Worm (Caenorhabditis elegans) whole organism, young adult: ENCODE data around the gene T01G1.2.

Experiments used
- B0035.1 ChIP-seq: sonication (generic microtip); optimal IDR thresholded peaks from 2 replicates; lab custom pipeline; 2016; ENCODE audit warnings: missing genetic modification characterization, mild to moderate bottlenecking, missing compliant biosample characterization, missing genotype, missing genetic modification reagents
- B0261.1 ChIP-seq: sonication (generic microtip); optimal IDR thresholded peaks from 2 replicates; lab custom pipeline; 2016; ENCODE audit warnings: mild to moderate bottlenecking, missing genetic modification characterization, moderate library complexity, missing compliant biosample characterization
- C06A6.2 ChIP-seq: fragments of 200-800 bp; sonication (Bioruptor generic); conservative IDR thresholded peaks from 2 replicates; pipeline ENCODE4 v1.3.6; 2022; ENCODE audit warnings: missing genetic modification characterization, missing compliant biosample characterization
- D2030.7 ChIP-seq: fragments of 200-800 bp; sonication (Bioruptor generic); IDR thresholded peaks from 2 replicates; pipeline ENCODE4 v1.3.6; 2022; ENCODE audit warnings: missing genetic modification reagents, missing genetic modification characterization, missing compliant biosample characterization
- F33H1.4 ChIP-seq: fragments of 200-800 bp; sonication (Bioruptor generic); IDR thresholded peaks from 2 replicates; pipeline ENCODE4 v1.3.6; 2022; ENCODE audit warnings: missing genetic modification reagents, missing genetic modification characterization, missing compliant biosample characterization
- F37B4.10 ChIP-seq: fragments of 200-800 bp; sonication (Bioruptor generic); IDR thresholded peaks from 2 replicates; pipeline ENCODE4 v1.3.6; 2022; ENCODE audit warnings: missing genetic modification characterization, missing compliant biosample characterization
- F39B2.1 ChIP-seq: fragments of 200-800 bp; sonication (Bioruptor generic); IDR thresholded peaks from 2 replicates; pipeline ENCODE4 v1.3.6; 2022; ENCODE audit warnings: missing genetic modification reagents, missing genetic modification characterization, missing compliant biosample characterization
- F57C9.4 ChIP-seq: sonication (generic microtip); optimal IDR thresholded peaks from 2 replicates; lab custom pipeline; 2017; ENCODE audit warnings: mild to moderate bottlenecking, missing genetic modification characterization, missing compliant biosample characterization
- K12H6.12 ChIP-seq: fragments of 200-800 bp; sonication (Bioruptor generic); optimal IDR thresholded peaks from 2 replicates; lab custom pipeline; 2018; ENCODE audit warnings: mild to moderate bottlenecking, missing genetic modification characterization, missing compliant biosample characterization
- Y53G8AR.9 ChIP-seq: fragments of 200-800 bp; sonication (Bioruptor generic); conservative IDR thresholded peaks from 2 replicates; pipeline ENCODE4 v1.3.6; 2022; ENCODE audit warnings: missing genetic modification reagents, missing genetic modification characterization, missing compliant biosample characterization
- Y95B8A.8 ChIP-seq: fragments of 200-800 bp; sonication (Bioruptor generic); IDR thresholded peaks from 2 replicates; pipeline ENCODE4 v1.3.6; 2022; ENCODE audit warnings: missing genetic modification reagents, missing genetic modification characterization, missing compliant biosample characterization
- ZK185.1 ChIP-seq: sonication (generic microtip); optimal IDR thresholded peaks from 2 replicates; lab custom pipeline; 2016; ENCODE audit warnings: mild to moderate bottlenecking, missing genetic modification characterization, missing compliant biosample characterization; ENCODE audit not compliant: poor library complexity, severe bottlenecking
- athp-1 ChIP-seq: sonication (generic microtip); optimal IDR thresholded peaks from 2 replicates; lab custom pipeline; 2017; ENCODE audit warnings: mild to moderate bottlenecking, missing genetic modification characterization, missing compliant biosample characterization
- attf-6 ChIP-seq: fragments of 200-800 bp; sonication (Bioruptor generic); IDR thresholded peaks from 2 replicates; pipeline ENCODE4 v1.3.6; 2022; ENCODE audit warnings: missing genetic modification reagents, missing genetic modification characterization, missing compliant biosample characterization
- bed-2 ChIP-seq: fragments of 200-800 bp; sonication (Bioruptor generic); IDR thresholded peaks from 2 replicates; pipeline ENCODE4 v1.3.6; 2022; ENCODE audit warnings: missing genetic modification reagents, missing genetic modification characterization, missing compliant biosample characterization
- ceh-100 ChIP-seq: fragments of 200-800 bp; sonication (Bioruptor generic); IDR thresholded peaks from 2 replicates; pipeline ENCODE4 v1.3.6; 2022; ENCODE audit warnings: missing genetic modification reagents, missing genetic modification characterization, missing compliant biosample characterization
- ceh-91 ChIP-seq: fragments of 200-800 bp; sonication (Bioruptor generic); IDR thresholded peaks from 2 replicates; pipeline ENCODE4 v1.3.6; 2022; ENCODE audit warnings: missing genetic modification reagents, missing genetic modification characterization, missing compliant biosample characterization
- dox-1 ChIP-seq: fragments of 200-800 bp; sonication (Bioruptor generic); IDR thresholded peaks from 2 replicates; pipeline ENCODE4 v1.3.6; 2022; ENCODE audit warnings: missing genetic modification reagents, missing genetic modification characterization, missing compliant biosample characterization
- dpff-1 ChIP-seq: sonication (generic microtip); optimal IDR thresholded peaks from 2 replicates; lab custom pipeline; 2017; ENCODE audit warnings: mild to moderate bottlenecking, missing genetic modification characterization, missing compliant biosample characterization
- egl-18 ChIP-seq: fragments of 200-800 bp; sonication (Bioruptor generic); IDR thresholded peaks from 2 replicates; pipeline ENCODE4 v1.3.6; 2022; ENCODE audit warnings: missing genetic modification reagents, missing genetic modification characterization, missing compliant biosample characterization
- egl-44 ChIP-seq: fragments of 200-800 bp; sonication (Bioruptor generic); IDR thresholded peaks from 2 replicates; pipeline ENCODE4 v1.3.6; 2022; ENCODE audit warnings: missing genetic modification reagents, missing genetic modification characterization, missing compliant biosample characterization
- egrh-3 ChIP-seq: fragments of 200-800 bp; sonication (Bioruptor generic); IDR thresholded peaks from 2 replicates; pipeline ENCODE4 v1.3.6; 2022; ENCODE audit warnings: missing genetic modification reagents, missing genetic modification characterization, missing compliant biosample characterization
- ekl-4 ChIP-seq: fragments of 200-800 bp; sonication (Bioruptor generic); IDR thresholded peaks from 2 replicates; pipeline ENCODE4 v1.3.6; 2022; ENCODE audit warnings: missing genetic modification reagents, missing genetic modification characterization, missing compliant biosample characterization
- ets-4 ChIP-seq: fragments of 200-800 bp; sonication (Bioruptor generic); optimal IDR thresholded peaks from 2 replicates; lab custom pipeline; 2018; ENCODE audit warnings: mild to moderate bottlenecking, missing genetic modification characterization, missing compliant biosample characterization
- him-1 ChIP-seq: sonication (generic microtip); optimal IDR thresholded peaks from 2 replicates; lab custom pipeline; 2016; ENCODE audit warnings: missing genotype, missing genetic modification reagents, missing genetic modification characterization, missing compliant biosample characterization
- hmg-1.2 ChIP-seq: fragments of 200-800 bp; sonication (Bioruptor generic); IDR thresholded peaks from 2 replicates; pipeline ENCODE4 v1.3.6; 2022; ENCODE audit warnings: missing genetic modification reagents, missing genetic modification characterization, missing compliant biosample characterization
- hsf-1 ChIP-seq: fragments of 200-800 bp; sonication (Bioruptor generic); IDR thresholded peaks from 2 replicates; pipeline ENCODE4 v1.3.6; 2022; ENCODE audit warnings: missing genetic modification reagents, missing genetic modification characterization, missing compliant biosample characterization
- let-526 ChIP-seq: fragments of 200-800 bp; sonication (Bioruptor generic); IDR thresholded peaks from 2 replicates; pipeline ENCODE4 v1.3.6; 2022; ENCODE audit warnings: missing genetic modification reagents, missing genetic modification characterization, missing compliant biosample characterization
- let-607 ChIP-seq, 2 experiments: fragments of 200-800 bp in 1 of 2; sonication (Bioruptor generic) in 1 of 2; sonication (generic microtip) in 1 of 2; optimal IDR thresholded peaks; 2 replicates each; lab custom pipeline; 2016 to 2018; ENCODE audit warnings: mild to moderate bottlenecking in 2 of 2, missing compliant biosample characterization in 2 of 2, missing genetic modification characterization in 2 of 2, moderate library complexity in 2 of 2, missing genotype in 1 of 2
- lin-26 ChIP-seq: fragments of 200-800 bp; sonication (Bioruptor generic); IDR thresholded peaks from 2 replicates; pipeline ENCODE4 v1.3.6; 2022; ENCODE audit warnings: missing genetic modification reagents, missing genetic modification characterization, missing compliant biosample characterization
- madf-3 ChIP-seq: fragments of 200-800 bp; sonication (Bioruptor generic); IDR thresholded peaks from 2 replicates; pipeline ENCODE4 v1.3.6; 2022; ENCODE audit warnings: missing genetic modification reagents, missing genetic modification characterization, missing compliant biosample characterization
- madf-6 ChIP-seq: fragments of 200-800 bp; sonication (Bioruptor generic); IDR thresholded peaks from 2 replicates; pipeline ENCODE4 v1.3.6; 2022; ENCODE audit warnings: missing genetic modification reagents, missing genetic modification characterization, missing compliant biosample characterization
- mcd-1 ChIP-seq: fragments of 200-800 bp; sonication (Bioruptor generic); IDR thresholded peaks from 2 replicates; pipeline ENCODE4 v1.3.6; 2022; ENCODE audit warnings: missing genetic modification reagents, missing genetic modification characterization, missing compliant biosample characterization
- mes-4 ChIP-seq: sonication (generic microtip); optimal IDR thresholded peaks from 2 replicates; lab custom pipeline; 2016; ENCODE audit warnings: missing genotype, missing genetic modification characterization, missing compliant biosample characterization
- mxl-1 ChIP-seq: sonication (generic microtip); optimal IDR thresholded peaks from 2 replicates; lab custom pipeline; 2016; ENCODE audit warnings: missing genetic modification characterization, missing compliant biosample characterization
- nfya-1 ChIP-seq: sonication (generic microtip); optimal IDR thresholded peaks from 2 replicates; lab custom pipeline; 2017; ENCODE audit warnings: antibody characterized with exemption, missing compliant biosample characterization, missing genetic modification characterization, borderline replicate concordance; ENCODE audit not compliant: insufficient read depth
- pbrm-1 ChIP-seq: fragments of 200-800 bp; sonication (Bioruptor generic); IDR thresholded peaks from 2 replicates; pipeline ENCODE4 v1.3.6; 2022; ENCODE audit warnings: missing genetic modification reagents, missing genetic modification characterization, missing compliant biosample characterization
- pha-4 ChIP-seq: fragments of 150-350 bp; sonication (generic microtip); optimal IDR thresholded peaks from 2 replicates; lab custom pipeline; 2014; ENCODE audit warnings: missing biosample characterization, missing genetic modification reagents, missing genetic modification characterization
- rcor-1 ChIP-seq: fragments of 200-800 bp; sonication (Bioruptor generic); IDR thresholded peaks from 2 replicates; pipeline ENCODE4 v1.3.6; 2022; ENCODE audit warnings: missing genetic modification reagents, missing genetic modification characterization, missing compliant biosample characterization
- sdz-38 ChIP-seq: sonication (generic microtip); optimal IDR thresholded peaks from 2 replicates; lab custom pipeline; 2016; ENCODE audit warnings: missing genotype, missing genetic modification characterization, missing compliant biosample characterization
- sptf-2 ChIP-seq: fragments of 200-800 bp; sonication (Bioruptor generic); optimal IDR thresholded peaks from 2 replicates; lab custom pipeline; 2018; ENCODE audit warnings: mild to moderate bottlenecking, missing genetic modification characterization, missing compliant biosample characterization
- ztf-25 ChIP-seq: fragments of 200-800 bp; sonication (Bioruptor generic); IDR thresholded peaks from 2 replicates; pipeline ENCODE4 v1.3.6; 2022; ENCODE audit warnings: missing genetic modification reagents, missing genetic modification characterization, missing compliant biosample characterization
- ztf-3 ChIP-seq: fragments of 200-800 bp; sonication (Bioruptor generic); optimal IDR thresholded peaks from 2 replicates; lab custom pipeline; 2018; ENCODE audit warnings: mild to moderate bottlenecking, missing genetic modification characterization, missing compliant biosample characterization

T01G1.2 gene

ce11 chrIV:11337021-11337420, 17.2 kb upstream of the T01G1.2 start, which contains the start of gene F54E12.2 (continued):
- TF ChIP-seq nfya-1 (tag; lab: Kevin White, UChicago): no peak
- no peak for TF ChIP-seq F37B4.10
- TF ChIP-seq let-526 (GFP tag; lab: Robert Waterston, UW): no peak
- TF ChIP-seq F57C9.4 (tag; lab: Kevin White, UChicago): no peak
- TF ChIP-seq let-607 (tag; optimal IDR thresholded peaks at IDR 0.05; lab: Kevin White, UChicago): no peak
- TF ChIP-seq attf-6 (GFP tag; lab: Robert Waterston, UW): peak; percentile 68
- no peak for TF ChIP-seq ZK185.1 (tag; lab: Kevin White, UChicago)
- TF ChIP-seq C06A6.2 (GFP tag; lab: Robert Waterston, UW): no peak
- TF ChIP-seq K12H6.12: no peak
- TF ChIP-seq him-1 (tag; lab: Kevin White, UChicago): no peak
- no peak for TF ChIP-seq mxl-1 (tag; lab: Kevin White, UChicago)
- peak; percentile 86 for TF ChIP-seq Y53G8AR.9
- no peak for TF ChIP-seq ztf-3 (GFP tag; lab: Kevin White, UChicago)
- TF ChIP-seq egl-18 (GFP tag; lab: Robert Waterston, UW): no peak
- TF ChIP-seq pbrm-1 (GFP tag; lab: Robert Waterston, UW): peak; percentile 78
- TF ChIP-seq egrh-3 (GFP tag; lab: Robert Waterston, UW): no peak
- no peak for TF ChIP-seq ets-4 (GFP tag; lab: Kevin White, UChicago)
- peak; percentile 98 for TF ChIP-seq D2030.7 (GFP tag; lab: Robert Waterston, UW)
- no peak for TF ChIP-seq pha-4
- TF ChIP-seq mes-4 (tag; lab: Kevin White, UChicago): no peak
- TF ChIP-seq sptf-2 (GFP tag; lab: Kevin White, UChicago): no peak
- peak; percentile 57; the same call in 1 of the 2 replicates for TF ChIP-seq mcd-1 (GFP tag; lab: Robert Waterston, UW)
- TF ChIP-seq athp-1: peak; percentile 38
- TF ChIP-seq hsf-1 (GFP tag; lab: Robert Waterston, UW): peak; percentile 91
- no peak for TF ChIP-seq B0035.1 (tag; lab: Kevin White, UChicago)
- no peak for TF ChIP-seq B0261.1
- TF ChIP-seq ceh-91 (GFP tag; lab: Robert Waterston, UW): peak; percentile 98
- TF ChIP-seq dpff-1 (tag; lab: Kevin White, UChicago): no peak
- no peak for TF ChIP-seq bed-2
- TF ChIP-seq sdz-38 (tag; lab: Kevin White, UChicago): no peak

DNA sequence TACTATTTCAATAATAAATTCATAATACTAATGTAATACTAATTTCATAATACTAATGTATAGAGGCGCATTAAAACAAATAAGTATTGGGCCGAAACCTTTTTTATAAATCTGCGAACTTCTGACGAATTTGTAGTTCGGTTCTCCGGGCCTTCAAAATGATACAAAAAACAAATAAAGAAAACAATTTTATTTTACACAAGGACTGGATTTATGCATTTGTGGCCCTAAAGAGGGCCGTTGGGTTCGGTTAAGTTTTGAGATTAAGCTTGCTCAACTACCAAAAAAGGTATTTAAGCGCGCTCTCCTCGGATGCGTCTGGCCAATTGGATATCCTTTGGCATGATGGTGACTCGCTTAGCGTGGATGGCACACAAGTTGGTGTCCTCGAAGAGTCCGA, 16.6 kb upstream of the T01G1.2 start:
- TF ChIP-seq Y95B8A.8 (GFP tag; lab: Robert Waterston, UW): peak; percentile 74; the same call in 1 of the 2 replicates
- peak; percentile 66 for TF ChIP-seq Y53G8AR.9
- peak; percentile 22; the same call in 1 of the 2 replicates for TF ChIP-seq ceh-100 (GFP tag; lab: Robert Waterston, UW)
- peak; percentile 63 for TF ChIP-seq hsf-1 (GFP tag; lab: Robert Waterston, UW)
- TF ChIP-seq madf-6: peak; percentile 70
- TF ChIP-seq hmg-1.2 (GFP tag; lab: Robert Waterston, UW): peak; percentile 36; the same call in 1 of the 2 replicates
- TF ChIP-seq F33H1.4 (GFP tag; lab: Robert Waterston, UW): peak; percentile 32; the same call in 1 of the 2 replicates
- peak; percentile 83 for TF ChIP-seq attf-6 (GFP tag; lab: Robert Waterston, UW)
- TF ChIP-seq egl-44 (GFP tag; lab: Robert Waterston, UW): peak; percentile 82
- peak; percentile 82 for TF ChIP-seq ekl-4 (GFP tag; lab: Robert Waterston, UW)
- peak; percentile 63 for TF ChIP-seq dox-1 (GFP tag; lab: Robert Waterston, UW)
- peak; percentile 55 for TF ChIP-seq rcor-1 (GFP tag; lab: Robert Waterston, UW)
- peak; percentile 90 for TF ChIP-seq F39B2.1 (GFP tag; lab: Robert Waterston, UW)
- 0 out of 2 replicates have a peak, but pooled peaks have one; percentile 23 for TF ChIP-seq ztf-25 (GFP tag; lab: Robert Waterston, UW)
- 0 out of 2 replicates have a peak, but pooled peaks have one; percentile 16 for TF ChIP-seq madf-3 (GFP tag; lab: Robert Waterston, UW)
- peak; percentile 85 for TF ChIP-seq lin-26 (GFP tag; lab: Robert Waterston, UW)
